Fruit fly (Drosophila melanogaster): ENCODE data around the gene Vps16B.

- no peak for TF ChIP-seq CG10348 (GFP tag; IDR thresholded peaks at IDR 0.05)
- no peak for TF ChIP-seq gl (tag; optimal IDR thresholded peaks at IDR 0.05)
- TF ChIP-seq CG14655 (GFP tag; optimal IDR thresholded peaks at IDR 0.05) = no peak
- TF ChIP-seq D1 (tag; optimal IDR thresholded peaks at IDR 0.05) = no peak
- no peak for TF ChIP-seq CG34367 (tag; optimal IDR thresholded peaks at IDR 0.05)
- no peak for TF ChIP-seq fd96Ca (GFP tag; IDR thresholded peaks at IDR 0.05)
- no peak for TF ChIP-seq CG15710 (tag; optimal IDR thresholded peaks at IDR 0.05)
Measured at dm6 chr3R:29765267-29766095, 50.8 kb downstream of the Vps16B start, which contains the start of gene kay.

All from whole organism, pupa.